Worm (Caenorhabditis elegans): ENCODE results near the gene gid-2.
A peak's percentile ranks its signal among the peaks of the same experiment; 100 is the strongest.

Gene gid-2

DNA sequence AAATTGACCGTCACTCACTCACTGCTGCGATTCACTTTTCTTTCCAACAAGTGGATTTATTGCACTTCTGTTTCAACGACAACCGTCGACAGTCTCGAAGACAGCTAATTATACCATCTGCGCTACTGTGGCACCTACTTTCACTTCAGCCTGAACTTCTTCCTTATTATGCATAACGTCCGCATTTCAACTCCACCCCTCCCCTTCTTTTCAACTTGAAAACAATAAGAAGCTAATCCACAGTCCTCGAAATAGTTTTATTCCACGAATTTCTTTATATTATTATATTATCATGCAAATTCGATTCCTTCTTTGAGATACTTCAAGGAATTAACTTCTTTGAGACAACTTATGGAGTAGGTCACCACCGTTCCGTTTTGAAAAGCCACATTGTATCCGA is 32.5 kb upstream of the gid-2 start, which contains the start of gene R04B3.1:
Gene R04B3.1, minus strand, starts transcription at position 101 of the 400 bp plus-strand sequence.
- no peak for TF ChIP-seq elt-2 (tag; optimal IDR thresholded peaks at IDR 0.05)
- TF ChIP-seq swsn-7 (tag; optimal IDR thresholded peaks at IDR 0.05), result no peak
- peak; percentile 58 for TF ChIP-seq blmp-1 (tag; optimal IDR thresholded peaks at IDR 0.05)

DNA sequence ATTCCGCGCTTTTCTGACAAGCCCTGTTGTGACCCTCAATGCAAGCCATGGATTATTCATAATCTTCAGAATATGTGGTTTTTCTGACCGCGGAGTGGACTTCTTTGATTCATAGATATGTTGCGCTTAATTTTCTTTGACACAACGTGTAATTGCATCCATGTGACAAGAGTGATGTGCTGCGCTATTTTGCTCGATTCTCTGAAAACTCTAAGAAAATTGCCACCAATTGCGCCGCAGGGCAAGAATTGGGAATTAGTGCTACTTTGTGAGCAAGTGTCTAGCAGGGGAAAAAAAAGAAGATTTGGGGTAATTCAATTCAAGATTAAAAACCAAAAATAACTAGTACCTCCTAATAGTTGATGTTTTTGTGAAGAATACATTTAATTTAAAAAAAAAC is 25.3 kb upstream of the gid-2 start:
- TF ChIP-seq nhr-20 (tag; optimal IDR thresholded peaks at IDR 0.05) (no peak), ztf-4 (tag; optimal IDR thresholded peaks at IDR 0.05) (no peak), ets-5 (GFP tag; IDR thresholded peaks at IDR 0.05) (no peak), nhr-84 (tag; optimal IDR thresholded peaks at IDR 0.05) (no peak), nhr-71 (tag; optimal IDR thresholded peaks at IDR 0.05) (peak; percentile 59), efl-3 (GFP tag; optimal IDR thresholded peaks at IDR 0.05) (no peak), hpl-2 (GFP tag; optimal IDR thresholded peaks at IDR 0.05) (no peak), isw-1 (GFP tag; IDR thresholded peaks at IDR 0.05) (no peak), nhr-19 (GFP tag; conservative IDR thresholded peaks at IDR 0.05) (no peak), jun-1 (tag; optimal IDR thresholded peaks at IDR 0.05) (no peak), elt-2 (tag; optimal IDR thresholded peaks at IDR 0.05) (no peak), efl-1 (optimal IDR thresholded peaks at IDR 0.05) (no peak), efl-1 (GFP tag; optimal IDR thresholded peaks at IDR 0.05 in 1 of 2) (no peak), ztf-11 (tag; optimal IDR thresholded peaks at IDR 0.05) (no peak), pax-3 (tag; optimal IDR thresholded peaks at IDR 0.05) (no peak), lin-13 (GFP tag; optimal IDR thresholded peaks at IDR 0.05) (no peak), skn-1 (tag; optimal IDR thresholded peaks at IDR 0.05) (no peak), sox-4 (tag; optimal IDR thresholded peaks at IDR 0.05) (no peak), ama-1 (optimal IDR thresholded peaks at IDR 0.05) (no peak), C34B4.2 (tag; optimal IDR thresholded peaks at IDR 0.05) (no peak), unc-30 (tag; optimal IDR thresholded peaks at IDR 0.05) (no peak), sup-37 (GFP tag; optimal IDR thresholded peaks at IDR 0.05) (no peak), unc-130 (tag; optimal IDR thresholded peaks at IDR 0.05) (no peak), pag-3 (tag; optimal IDR thresholded peaks at IDR 0.05; ENCODE audit: borderline replicate concordance, insufficient read depth) (no peak), fkh-8 (tag; optimal IDR thresholded peaks at IDR 0.05) (no peak), C04F5.9 (tag; optimal IDR thresholded peaks at IDR 0.05) (no peak), sptf-1 (tag; optimal IDR thresholded peaks at IDR 0.05) (no peak), snpc-4 (tag; optimal IDR thresholded peaks at IDR 0.05) (no peak), unc-86 (tag; optimal IDR thresholded peaks at IDR 0.05) (peak; percentile 24), blmp-1 (tag; optimal IDR thresholded peaks at IDR 0.05) (no peak), F16B12.6 (tag; optimal IDR thresholded peaks at IDR 0.05) (no peak), nhr-28 (tag; optimal IDR thresholded peaks at IDR 0.05) (no peak), grh-1 (GFP tag; IDR thresholded peaks at IDR 0.05) (no peak), lin-35 (GFP tag; optimal IDR thresholded peaks at IDR 0.05) (no peak), ceh-8 (GFP tag; optimal IDR thresholded peaks at IDR 0.05) (peak; percentile 79), alr-1 (tag; optimal IDR thresholded peaks at IDR 0.05; ENCODE audit: borderline replicate concordance) (no peak), aha-1 (tag; optimal IDR thresholded peaks at IDR 0.05) (no peak), elt-3 (tag; optimal IDR thresholded peaks at IDR 0.05) (no peak), C16A3.4 (tag; optimal IDR thresholded peaks at IDR 0.05) (no peak), hlh-4 (tag; optimal IDR thresholded peaks at IDR 0.05) (no peak), lin-14 (GFP tag; optimal IDR thresholded peaks at IDR 0.05) (peak; percentile 83), zip-4 (GFP tag; optimal IDR thresholded peaks at IDR 0.05) (no peak), ceh-88 (GFP tag; IDR thresholded peaks at IDR 0.05) (peak; percentile 36; the same call in 1 of the 2 replicates), ceh-90 (tag; optimal IDR thresholded peaks at IDR 0.05) (no peak), nhr-237 (tag; optimal IDR thresholded peaks at IDR 0.05) (no peak), dpl-1 (GFP tag; optimal IDR thresholded peaks at IDR 0.05) (no peak), unc-98 (GFP tag; IDR thresholded peaks at IDR 0.05) (no peak), fkh-10 (GFP tag; optimal IDR thresholded peaks at IDR 0.05) (no peak), mep-1 (tag; optimal IDR thresholded peaks at IDR 0.05) (no peak), mdl-1 (tag; optimal IDR thresholded peaks at IDR 0.05) (no peak), swsn-7 (tag; optimal IDR thresholded peaks at IDR 0.05) (peak; percentile 27)
